Worm (Caenorhabditis elegans) whole organism, early embryonic: Measurements from ENCODE around the gene F35C11.3.

Experiments
- F13C5.2 ChIP-seq: sonication (generic microtip); optimal IDR thresholded peaks from 2 replicates; lab custom pipeline; 2017; ENCODE audit warnings: mild to moderate bottlenecking, missing genetic modification characterization, inconsistent platforms, missing compliant biosample characterization
- ceh-36 ChIP-seq: sonication (generic microtip); optimal IDR thresholded peaks from 2 replicates; lab custom pipeline; 2016; ENCODE audit warnings: missing genetic modification characterization, inconsistent platforms, missing compliant biosample characterization
- hmg-4 ChIP-seq: fragments of 200-800 bp; sonication (Bioruptor generic); optimal IDR thresholded peaks from 2 replicates; lab custom pipeline; 2018; ENCODE audit warnings: mild to moderate bottlenecking, missing genetic modification characterization, missing compliant biosample characterization
- pes-1 ChIP-seq: fragments of 200-800 bp; sonication (Bioruptor generic); IDR thresholded peaks from 2 replicates; pipeline ENCODE4 v1.3.6; 2022; ENCODE audit warnings: missing genetic modification reagents, missing genetic modification characterization, missing compliant biosample characterization

Gene F35C11.3

DNA sequence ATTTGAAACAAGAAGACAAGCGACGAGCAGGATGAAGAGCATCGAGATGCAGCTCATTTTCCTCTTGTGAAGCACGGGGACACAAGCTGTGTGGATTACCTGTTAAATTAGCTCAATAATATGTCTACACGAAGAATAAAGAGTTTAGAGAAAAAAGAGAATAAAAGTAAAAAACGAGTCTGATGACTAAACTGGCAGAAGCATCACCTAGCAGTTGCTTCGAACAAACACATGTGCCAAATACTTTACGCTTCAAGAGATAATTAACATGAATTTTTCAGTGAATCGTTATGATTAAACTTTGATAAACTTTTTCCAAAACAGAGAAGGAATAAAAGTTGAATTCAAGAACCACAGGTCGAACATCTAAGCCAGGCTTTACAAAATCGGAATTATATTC, 48.7 kb downstream of the F35C11.3 start, which contains the start of gene nlp-55:
nlp-55 (minus strand) TSS at position 101 of the 400 bp plus-strand sequence.
- TF ChIP-seq ceh-36 (tag; lab: Kevin White, UChicago) (no peak), hmg-4 (GFP tag; lab: Kevin White, UChicago) (no peak), F13C5.2 (tag; lab: Kevin White, UChicago) (no peak), pes-1 (GFP tag; lab: Robert Waterston, UW) (no peak)
